Fruit fly (Drosophila melanogaster): ENCODE data around the gene Odj.

dm6 chr3R:17828653-17829052 is 19.6 kb upstream of the Odj start:
- TF ChIP-seq usp (GFP tag; optimal IDR thresholded peaks at IDR 0.05) (no peak), Dll (optimal IDR thresholded peaks at IDR 0.05) (no peak), psq (optimal IDR thresholded peaks at IDR 0.05) (no peak), pan (optimal IDR thresholded peaks at IDR 0.05) (no peak), CG8478 (optimal IDR thresholded peaks at IDR 0.05) (no peak), EcR (GFP tag; optimal IDR thresholded peaks at IDR 0.05) (no peak)

Measured in whole organism.